Worm (Caenorhabditis elegans): ENCODE data around the gene F59C12.3.

Gene F59C12.3

DNA sequence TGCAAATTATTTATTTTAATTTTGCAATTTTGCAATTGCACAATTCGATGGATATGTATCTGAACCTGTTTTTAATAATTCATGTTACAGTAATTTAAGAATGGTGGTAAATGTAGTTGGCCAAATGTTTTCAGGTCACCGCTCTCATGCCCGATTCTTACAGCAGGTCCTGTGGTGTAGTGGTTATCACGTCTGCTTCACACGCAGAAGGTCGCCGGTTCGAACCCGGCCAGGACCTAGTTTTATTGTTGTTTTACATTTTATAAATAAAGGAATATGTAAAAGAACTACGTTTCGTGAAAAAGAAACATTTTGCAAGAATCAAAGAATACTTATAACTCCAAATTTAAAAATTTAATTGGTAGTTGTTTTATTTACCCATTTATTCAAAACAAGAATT is 19.1 kb downstream of the F59C12.3 start (continued):
- TF ChIP-seq dmd-9 (GFP tag; IDR thresholded peaks at IDR 0.05) (no peak), nhr-237 (tag; optimal IDR thresholded peaks at IDR 0.05) (no peak), nhr-48 (tag; optimal IDR thresholded peaks at IDR 0.05) (no peak), madf-5 (GFP tag; IDR thresholded peaks at IDR 0.05) (no peak), ztf-7 (tag; optimal IDR thresholded peaks at IDR 0.05) (no peak), hmg-1.1 (GFP tag; IDR thresholded peaks at IDR 0.05) (no peak), egl-43 (GFP tag; IDR thresholded peaks at IDR 0.05) (peak; percentile 64), ceh-82 (tag; optimal IDR thresholded peaks at IDR 0.05) (no peak), rbr-2 (tag; optimal IDR thresholded peaks at IDR 0.05) (no peak), nhr-102 (tag; optimal IDR thresholded peaks at IDR 0.05) (no peak), hlh-11 (tag; optimal IDR thresholded peaks at IDR 0.05) (no peak), nhr-77 (tag; optimal IDR thresholded peaks at IDR 0.05) (no peak), dmd-8 (GFP tag; IDR thresholded peaks at IDR 0.05) (peak; percentile 76; the same call in 1 of the 2 replicates), zip-11 (GFP tag; IDR thresholded peaks at IDR 0.05) (no peak), lsy-2 (tag; optimal IDR thresholded peaks at IDR 0.05) (no peak), mdl-1 (tag; optimal IDR thresholded peaks at IDR 0.05) (no peak), unc-62 (GFP tag; optimal IDR thresholded peaks at IDR 0.05 in 1 of 2) (no peak), unc-62 (tag; optimal IDR thresholded peaks at IDR 0.05) (no peak), hlh-30 (tag; optimal IDR thresholded peaks at IDR 0.05; ENCODE audit: insufficient read depth) (no peak), daf-16 (GFP tag; optimal IDR thresholded peaks at IDR 0.05) (peak in 1 of 2 experiments; percentile 32), daf-16 (tag; optimal IDR thresholded peaks at IDR 0.05) (no peak), mes-2 (tag; optimal IDR thresholded peaks at IDR 0.05; ENCODE audit: poor library complexity, severe bottlenecking) (no peak), tag-97 (GFP tag; IDR thresholded peaks at IDR 0.05) (no peak), ceh-62 (tag; optimal IDR thresholded peaks at IDR 0.05) (no peak), php-3 (GFP tag; IDR thresholded peaks at IDR 0.05) (peak; percentile 29; the same call in 1 of the 2 replicates), zfp-3 (GFP tag; conservative IDR thresholded peaks at IDR 0.05) (no peak), vab-7 (GFP tag; IDR thresholded peaks at IDR 0.05) (peak; percentile 75)

DNA sequence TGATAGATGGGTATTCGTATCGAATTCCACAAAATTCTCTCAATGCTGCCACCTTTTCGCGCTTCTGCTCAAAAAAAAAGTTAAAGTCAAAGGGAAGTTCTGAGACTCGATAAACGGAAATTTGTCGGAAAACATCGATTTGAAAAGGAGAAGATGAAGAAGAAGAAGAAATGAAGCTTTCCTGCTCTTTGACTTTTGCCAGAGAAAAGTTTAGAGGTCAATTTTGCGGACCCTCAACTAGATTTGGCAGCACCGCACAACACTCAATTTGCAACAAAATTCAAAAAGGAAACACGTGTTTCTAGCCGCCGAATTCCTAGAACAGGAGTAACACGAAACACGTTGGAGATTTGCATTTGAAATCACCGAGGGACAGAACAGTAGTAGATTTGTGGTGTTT is 21.2 kb downstream of the F59C12.3 start:
- TF ChIP-seq jun-1 (tag; optimal IDR thresholded peaks at IDR 0.05) = no peak
- peak in 1 of 2 experiments; percentile 14 for TF ChIP-seq unc-62 (GFP tag; optimal IDR thresholded peaks at IDR 0.05 in 1 of 2)
- TF ChIP-seq unc-62 (tag; optimal IDR thresholded peaks at IDR 0.05) = no peak
- no peak for TF ChIP-seq egl-43 (GFP tag; IDR thresholded peaks at IDR 0.05)
- no peak for TF ChIP-seq cey-2 (tag; optimal IDR thresholded peaks at IDR 0.05; ENCODE audit: borderline replicate concordance, insufficient read depth)
- no peak for TF ChIP-seq nhr-42 (GFP tag; IDR thresholded peaks at IDR 0.05)
- TF ChIP-seq ceh-44 (GFP tag; IDR thresholded peaks at IDR 0.05) = no peak
- TF ChIP-seq lin-38 (GFP tag; IDR thresholded peaks at IDR 0.05) = no peak
- TF ChIP-seq ces-1 (GFP tag; optimal IDR thresholded peaks at IDR 0.05) = peak; percentile 20
- TF ChIP-seq php-3 (GFP tag; IDR thresholded peaks at IDR 0.05) = no peak
- 0 out of 2 replicates have a peak, but pooled peaks have one; percentile 15 for TF ChIP-seq ctbp-1 (GFP tag; IDR thresholded peaks at IDR 0.05)
- TF ChIP-seq tag-97 (GFP tag; IDR thresholded peaks at IDR 0.05) = no peak
- peak; percentile 95 for TF ChIP-seq fkh-10 (GFP tag; optimal IDR thresholded peaks at IDR 0.05)
- no peak for TF ChIP-seq ZK337.2 (GFP tag; IDR thresholded peaks at IDR 0.05)
- TF ChIP-seq F44E2.7 (GFP tag; IDR thresholded peaks at IDR 0.05) = 0 out of 2 replicates have a peak, but pooled peaks have one; percentile 38
- no peak for TF ChIP-seq zfp-3 (GFP tag; conservative IDR thresholded peaks at IDR 0.05)

DNA sequence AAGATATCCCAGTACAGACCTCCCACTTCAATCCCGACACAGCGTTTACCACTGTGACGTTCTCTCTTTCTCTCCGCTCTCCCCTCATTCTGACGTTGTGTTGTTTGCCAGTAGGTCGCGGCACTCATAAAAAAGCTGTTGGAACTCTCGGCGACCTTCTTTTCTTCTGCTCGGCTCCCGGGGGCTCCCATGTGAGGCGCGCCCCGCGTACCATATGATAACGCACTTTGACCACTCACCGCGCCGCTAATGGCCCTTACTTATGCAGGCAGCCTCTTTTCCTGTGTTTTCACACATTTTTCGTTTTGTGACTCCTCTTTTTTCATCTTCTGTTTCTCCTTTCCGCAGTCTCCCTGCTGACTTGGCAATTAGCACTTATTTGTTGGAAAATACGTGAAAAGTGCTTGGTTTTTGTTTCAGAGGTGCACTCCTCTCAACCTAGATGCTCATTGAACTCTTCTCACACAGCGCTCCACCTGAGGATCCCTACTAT is 30.0 kb downstream of the F59C12.3 start, which contains the start of gene ser-1:
Gene ser-1, plus strand, starts transcription at position 443 of the 493 bp plus-strand sequence.
- no peak for TF ChIP-seq nhr-48 (tag; optimal IDR thresholded peaks at IDR 0.05)
- TF ChIP-seq set-16 (GFP tag; IDR thresholded peaks at IDR 0.05) = peak; percentile 46; the same call in 1 of the 2 replicates
- no peak for TF ChIP-seq F10B5.3 (tag; optimal IDR thresholded peaks at IDR 0.05)
- TF ChIP-seq lin-29 (GFP tag; IDR thresholded peaks at IDR 0.05) = no peak
- TF ChIP-seq hmg-1.1 (GFP tag; IDR thresholded peaks at IDR 0.05) = no peak
- peak; percentile 50; the same call in 1 of the 2 replicates for TF ChIP-seq dmd-8 (GFP tag; IDR thresholded peaks at IDR 0.05)
- TF ChIP-seq aha-1 (tag) = peak; percentile 67
- TF ChIP-seq nhr-42 (GFP tag; IDR thresholded peaks at IDR 0.05) = 0 out of 2 replicates have a peak, but pooled peaks have one; percentile 31
